Fruit fly (Drosophila melanogaster): ENCODE data around the gene MED14.

- TF ChIP-seq Myc (optimal IDR thresholded peaks at IDR 0.05) (no peak), h (optimal IDR thresholded peaks at IDR 0.05) (no peak), psq (optimal IDR thresholded peaks at IDR 0.05) (no peak)
Observed at dm6 chr3L:627819-628601, 35.0 kb downstream of the MED14 start.
